Worm (Caenorhabditis elegans) whole organism, L3 larva: ENCODE results near the gene frpr-6.
A peak's percentile ranks its signal among the peaks of the same experiment; 100 is the strongest.

Experiments used
- ama-1 ChIP-seq: fragments of 150-350 bp; optimal IDR thresholded peaks from 2 replicates; lab custom pipeline; 2018
- ceh-28 ChIP-seq: fragments of 150-350 bp; optimal IDR thresholded peaks from 2 replicates; lab custom pipeline; 2014; ENCODE audit warnings: missing biosample characterization, missing genetic modification reagents, missing genetic modification characterization
- ceh-82 ChIP-seq: fragments of 150-350 bp; optimal IDR thresholded peaks from 2 replicates; lab custom pipeline; 2014; ENCODE audit warnings: missing biosample characterization, missing genetic modification characterization
- ceh-9 ChIP-seq: sonication (generic microtip); optimal IDR thresholded peaks from 2 replicates; lab custom pipeline; 2018; ENCODE audit warnings: missing biosample characterization, missing genetic modification characterization
- daf-12 ChIP-seq: fragments of 150-350 bp; optimal IDR thresholded peaks from 2 replicates; lab custom pipeline; 2014; ENCODE audit warnings: missing biosample characterization, missing genetic modification reagents, missing genetic modification characterization
- egl-27 ChIP-seq: sonication (generic microtip); optimal IDR thresholded peaks from 4 replicates; lab custom pipeline; 2017; ENCODE audit warnings: missing biosample characterization, missing genetic modification reagents, missing genetic modification characterization
- egl-5 ChIP-seq: fragments of 150-350 bp; optimal IDR thresholded peaks from 2 replicates; lab custom pipeline; 2017; ENCODE audit warnings: missing biosample characterization, missing genetic modification reagents, missing genetic modification characterization, inconsistent platforms
- elt-2 ChIP-seq: sonication (generic microtip); optimal IDR thresholded peaks from 2 replicates; lab custom pipeline; 2016; ENCODE audit warnings: missing genetic modification reagents, mild to moderate bottlenecking, missing genetic modification characterization, missing compliant biosample characterization
- elt-3 ChIP-seq, 3 experiments: fragments of 150-350 bp in 1 of 3; sonication (generic microtip) in 2 of 3; optimal IDR thresholded peaks; 2 replicates in 2 of 3; 4 replicates in 1 of 3; lab custom pipeline; 2014 to 2017; ENCODE audit warnings: missing biosample characterization in 3 of 3, missing genetic modification characterization in 3 of 3
- eor-1 ChIP-seq, 2 experiments: fragments of 150-350 bp; optimal IDR thresholded peaks; 2 replicates each; lab custom pipeline; 2014 to 2018; ENCODE audit warnings: missing biosample characterization in 2 of 2, missing genetic modification characterization in 2 of 2
- fkh-10 ChIP-seq: sonication (generic microtip); optimal IDR thresholded peaks from 2 replicates; lab custom pipeline; 2017; ENCODE audit warnings: missing biosample characterization, missing genetic modification reagents, missing genetic modification characterization
- fos-1 ChIP-seq: fragments of 150-350 bp; optimal IDR thresholded peaks from 2 replicates; lab custom pipeline; 2014; ENCODE audit warnings: missing biosample characterization, missing genetic modification characterization
- hmg-11 ChIP-seq: sonication (generic microtip); optimal IDR thresholded peaks from 2 replicates; lab custom pipeline; 2016; ENCODE audit warnings: missing genetic modification characterization, missing compliant biosample characterization
- jun-1 ChIP-seq: fragments of 150-350 bp; optimal IDR thresholded peaks from 2 replicates; lab custom pipeline; 2014; ENCODE audit warnings: missing biosample characterization, missing genetic modification reagents, missing genetic modification characterization
- lin-15B ChIP-seq: fragments of 150-350 bp; optimal IDR thresholded peaks from 2 replicates; lab custom pipeline; 2014; ENCODE audit warnings: missing biosample characterization, missing genetic modification characterization
- lin-39 ChIP-seq: fragments of 150-350 bp; optimal IDR thresholded peaks from 2 replicates; lab custom pipeline; 2018; ENCODE audit warnings: missing biosample characterization, missing genetic modification reagents, missing genetic modification characterization
- lsy-12 ChIP-seq: sonication (generic microtip); optimal IDR thresholded peaks from 2 replicates; lab custom pipeline; 2016; ENCODE audit warnings: mild to moderate bottlenecking, missing genetic modification characterization, missing compliant biosample characterization
- mdl-1 ChIP-seq: fragments of 150-350 bp; optimal IDR thresholded peaks from 2 replicates; lab custom pipeline; 2014; ENCODE audit warnings: missing biosample characterization, missing genetic modification characterization
- nfya-1 ChIP-seq: sonication (generic microtip); optimal IDR thresholded peaks from 2 replicates; lab custom pipeline; 2017; ENCODE audit warnings: missing genetic modification characterization, mild to moderate bottlenecking, missing compliant biosample characterization, antibody characterized with exemption, moderate library complexity; ENCODE audit not compliant: insufficient read depth
- nhr-11 ChIP-seq: fragments of 150-350 bp; optimal IDR thresholded peaks from 2 replicates; lab custom pipeline; 2014; ENCODE audit warnings: missing biosample characterization, missing genetic modification characterization
- nhr-12 ChIP-seq: fragments of 150-350 bp; optimal IDR thresholded peaks from 2 replicates; lab custom pipeline; 2014; ENCODE audit warnings: missing biosample characterization, missing genetic modification characterization
- nhr-23 ChIP-seq: fragments of 150-350 bp; optimal IDR thresholded peaks from 2 replicates; lab custom pipeline; 2014; ENCODE audit warnings: missing biosample characterization, missing genetic modification reagents, missing genetic modification characterization
- nhr-25 ChIP-seq: sonication (generic microtip); optimal IDR thresholded peaks from 2 replicates; lab custom pipeline; 2017; ENCODE audit warnings: missing biosample characterization, missing genetic modification characterization
- nhr-43 ChIP-seq: sonication (generic microtip); optimal IDR thresholded peaks from 2 replicates; lab custom pipeline; 2016; ENCODE audit warnings: mild to moderate bottlenecking, missing genetic modification characterization, missing compliant biosample characterization; ENCODE audit not compliant: poor library complexity, severe bottlenecking
- nhr-76 ChIP-seq: fragments of 150-350 bp; sonication (generic microtip); optimal IDR thresholded peaks from 5 replicates; lab custom pipeline; 2014; ENCODE audit warnings: missing biosample characterization, missing genetic modification characterization
- nhr-77 ChIP-seq: fragments of 150-350 bp; optimal IDR thresholded peaks from 2 replicates; lab custom pipeline; 2014; ENCODE audit warnings: missing biosample characterization, missing genetic modification characterization
- pha-4 ChIP-seq: fragments of 150-350 bp; optimal IDR thresholded peaks from 2 replicates; lab custom pipeline; 2014; ENCODE audit warnings: missing biosample characterization, missing genetic modification reagents, missing genetic modification characterization
- pqm-1 ChIP-seq: fragments of 150-350 bp; optimal IDR thresholded peaks from 2 replicates; lab custom pipeline; 2017; ENCODE audit warnings: missing biosample characterization, missing genetic modification characterization, inconsistent platforms
- sea-2 ChIP-seq: fragments of 150-350 bp; sonication (generic microtip); optimal IDR thresholded peaks from 4 replicates; lab custom pipeline; 2014; ENCODE audit warnings: missing biosample characterization, missing genetic modification reagents, missing genetic modification characterization
- snpc-4 ChIP-seq: fragments of 150-350 bp; optimal IDR thresholded peaks from 2 replicates; lab custom pipeline; 2014; ENCODE audit warnings: missing biosample characterization, missing genetic modification characterization
- tbx-2 ChIP-seq: sonication (generic microtip); optimal IDR thresholded peaks from 2 replicates; lab custom pipeline; 2016; ENCODE audit warnings: mild to moderate bottlenecking, missing genetic modification characterization, missing compliant biosample characterization
- unc-62 ChIP-seq: fragments of 150-350 bp; sonication (generic microtip); optimal IDR thresholded peaks from 4 replicates; lab custom pipeline; 2014; ENCODE audit warnings: missing biosample characterization, missing genetic modification reagents, missing genetic modification characterization
- zag-1 ChIP-seq: fragments of 150-350 bp; optimal IDR thresholded peaks from 2 replicates; lab custom pipeline; 2014; ENCODE audit warnings: missing biosample characterization, missing genetic modification characterization
- ztf-11 ChIP-seq: fragments of 150-350 bp; optimal IDR thresholded peaks from 2 replicates; lab custom pipeline; 2014; ENCODE audit warnings: missing biosample characterization, missing genetic modification characterization
- ztf-4 ChIP-seq: fragments of 150-350 bp; optimal IDR thresholded peaks from 2 replicates; lab custom pipeline; 2014; ENCODE audit warnings: missing biosample characterization, missing genetic modification characterization

The frpr-6 gene

ce11 chrV:9095613-9096317 lies 5.2 kb downstream of the frpr-6 start, which contains the start of gene F21C10.10 (continued):
- peak; percentile 98 for TF ChIP-seq nhr-43
- TF ChIP-seq zag-1: no peak

DNA sequence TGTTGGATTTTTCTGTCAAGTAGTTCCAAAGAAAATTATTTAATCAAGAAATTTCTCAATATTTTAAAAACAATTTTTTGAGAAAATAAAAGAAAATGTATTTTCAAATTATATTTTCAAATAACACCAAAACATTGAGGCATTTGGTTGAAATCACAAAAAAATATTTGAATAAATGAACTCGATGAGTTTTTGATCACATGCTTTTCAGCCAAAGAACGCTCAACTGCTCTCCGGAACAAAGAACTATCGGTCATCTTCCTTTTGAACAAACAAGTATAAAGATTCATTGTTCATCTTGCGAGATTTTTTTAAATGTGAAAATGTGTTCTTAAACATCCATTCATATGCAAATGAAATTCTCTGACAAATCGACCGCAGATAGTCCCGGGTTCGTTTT lies 6.0 kb downstream of the frpr-6 start:
- TF ChIP-seq pha-4 (tag; lab: Kevin White, UChicago): peak; percentile 50
- TF ChIP-seq nhr-76: no peak
- peak; percentile 41 for TF ChIP-seq fkh-10 (GFP tag; lab: Kevin White, UChicago)
- TF ChIP-seq lin-39 (tag; lab: Kevin White, UChicago): no peak
- peak; percentile 61 for TF ChIP-seq pqm-1
- no peak for TF ChIP-seq ceh-9 (tag; lab: Kevin White, UChicago)

- TF ChIP-seq lsy-12 (peak; percentile 15), pha-4 (tag; lab: Kevin White, UChicago) (peak; percentile 96), mdl-1 (tag; lab: Kevin White, UChicago) (peak; percentile 3), nhr-25 (no peak), nfya-1 (tag; lab: Kevin White, UChicago) (peak; percentile 14), lin-39 (tag; lab: Kevin White, UChicago) (peak; percentile 76), jun-1 (tag; lab: Kevin White, UChicago) (peak; percentile 63), pqm-1 (peak; percentile 82), tbx-2 (no peak), elt-2 (peak; percentile 76), ceh-82 (tag; lab: Kevin White, UChicago) (no peak), egl-5 (peak; percentile 43)
Measured at ce11 chrV:9094060-9094628, 6.8 kb downstream of the frpr-6 start.

ce11 chrV:9092209-9092608 lies 8.8 kb downstream of the frpr-6 start, which contains the start of gene T27E4.1:
Gene T27E4.1 (plus strand): TSS chrV:9092345.
- TF ChIP-seq hmg-11 (tag; lab: Kevin White, UChicago) (no peak), lin-39 (tag; lab: Kevin White, UChicago) (peak; percentile 44)

- no peak for TF ChIP-seq lin-15B (tag; lab: Kevin White, UChicago)
- TF ChIP-seq daf-12 (tag; lab: Kevin White, UChicago): no peak
- no peak for TF ChIP-seq fkh-10 (GFP tag; lab: Kevin White, UChicago)
- no peak for TF ChIP-seq tbx-2
- peak; percentile 10 for TF ChIP-seq snpc-4 (tag; lab: Kevin White, UChicago)
- TF ChIP-seq nhr-77 (tag; lab: Kevin White, UChicago): no peak
- no peak for TF ChIP-seq fos-1 (tag; lab: Kevin White, UChicago)
- peak; percentile 48 for TF ChIP-seq nfya-1 (tag; lab: Kevin White, UChicago)
- no peak for TF ChIP-seq sea-2 (GFP tag; lab: Kevin White, UChicago)
- no peak for TF ChIP-seq ztf-4
- TF ChIP-seq egl-27: no peak
- TF ChIP-seq ama-1 (lab: Kevin White, UChicago): peak; percentile 99
- TF ChIP-seq eor-1 (tag; optimal IDR thresholded peaks at IDR 0.05; lab: Kevin White, UChicago): no peak
- peak; percentile 42 for TF ChIP-seq lsy-12
- TF ChIP-seq nhr-12: no peak
Measured at ce11 chrV:9088758-9089157, 12.2 kb downstream of the frpr-6 start.

- TF ChIP-seq jun-1 (tag; lab: Kevin White, UChicago) (peak; percentile 43), ceh-28 (peak; percentile 58), nhr-23 (tag; lab: Kevin White, UChicago) (peak; percentile 89), ztf-11 (tag; lab: Kevin White, UChicago) (no peak), lin-15B (tag; lab: Kevin White, UChicago) (no peak), eor-1 (tag; optimal IDR thresholded peaks at IDR 0.05; lab: Kevin White, UChicago) (no peak), tbx-2 (peak; percentile 22), pha-4 (tag; lab: Kevin White, UChicago) (no peak), nhr-11 (no peak), nhr-43 (peak; percentile 88), pqm-1 (peak; percentile 15), elt-3 (tag; optimal IDR thresholded peaks at IDR 0.05; lab: Kevin White, UChicago) (peak in 1 of 3 experiments; percentile 84), elt-2 (peak; percentile 34), hmg-11 (tag; lab: Kevin White, UChicago) (no peak), nhr-25 (peak; percentile 73), unc-62 (GFP tag; lab: Kevin White, UChicago) (no peak), nhr-77 (tag; lab: Kevin White, UChicago) (no peak)
Measured at ce11 chrV:9085845-9086244, 15.1 kb downstream of the frpr-6 start.
